Worm (Caenorhabditis elegans) whole organism, young adult: Measurements from ENCODE around the gene Y105C5B.20.

ENCODE experiments used
- B0336.3 ChIP-seq: fragments of 200-800 bp; sonication (Bioruptor generic); IDR thresholded peaks from 2 replicates; pipeline ENCODE4 v1.3.6; 2022; ENCODE audit warnings: missing genetic modification characterization, missing compliant biosample characterization
- C06A6.2 ChIP-seq: fragments of 200-800 bp; sonication (Bioruptor generic); conservative IDR thresholded peaks from 2 replicates; pipeline ENCODE4 v1.3.6; 2022; ENCODE audit warnings: missing genetic modification characterization, missing compliant biosample characterization
- F22D6.2 ChIP-seq: sonication (generic microtip); optimal IDR thresholded peaks from 2 replicates; lab custom pipeline; 2016; ENCODE audit warnings: mild to moderate bottlenecking, missing genetic modification characterization, missing compliant biosample characterization
- F33H1.4 ChIP-seq: fragments of 200-800 bp; sonication (Bioruptor generic); IDR thresholded peaks from 2 replicates; pipeline ENCODE4 v1.3.6; 2022; ENCODE audit warnings: missing genetic modification reagents, missing genetic modification characterization, missing compliant biosample characterization
- F39B2.1 ChIP-seq: fragments of 200-800 bp; sonication (Bioruptor generic); IDR thresholded peaks from 2 replicates; pipeline ENCODE4 v1.3.6; 2022; ENCODE audit warnings: missing genetic modification reagents, missing genetic modification characterization, missing compliant biosample characterization
- F57C9.4 ChIP-seq: sonication (generic microtip); optimal IDR thresholded peaks from 2 replicates; lab custom pipeline; 2017; ENCODE audit warnings: mild to moderate bottlenecking, missing genetic modification characterization, missing compliant biosample characterization
- akir-1 ChIP-seq: fragments of 200-800 bp; sonication (Bioruptor generic); optimal IDR thresholded peaks from 2 replicates; lab custom pipeline; 2018; ENCODE audit warnings: mild to moderate bottlenecking, missing genetic modification characterization, moderate library complexity, missing compliant biosample characterization
- attf-3 ChIP-seq: fragments of 200-800 bp; sonication (Bioruptor generic); conservative IDR thresholded peaks from 2 replicates; pipeline ENCODE4 v1.3.6; 2022; ENCODE audit warnings: missing genetic modification reagents, missing genetic modification characterization, missing compliant biosample characterization
- attf-6 ChIP-seq: fragments of 200-800 bp; sonication (Bioruptor generic); IDR thresholded peaks from 2 replicates; pipeline ENCODE4 v1.3.6; 2022; ENCODE audit warnings: missing genetic modification reagents, missing genetic modification characterization, missing compliant biosample characterization
- bed-2 ChIP-seq: fragments of 200-800 bp; sonication (Bioruptor generic); IDR thresholded peaks from 2 replicates; pipeline ENCODE4 v1.3.6; 2022; ENCODE audit warnings: missing genetic modification reagents, missing genetic modification characterization, missing compliant biosample characterization
- ccch-3 ChIP-seq: fragments of 200-800 bp; sonication (Bioruptor generic); optimal IDR thresholded peaks from 2 replicates; lab custom pipeline; 2018; ENCODE audit warnings: mild to moderate bottlenecking, missing genetic modification characterization, missing compliant biosample characterization
- cebp-1 ChIP-seq, 2 experiments: fragments of 200-800 bp in 1 of 2; sonication (Bioruptor generic) in 1 of 2; sonication (generic microtip) in 1 of 2; IDR thresholded peaks in 1 of 2; optimal IDR thresholded peaks in 1 of 2; 2 replicates each; pipeline versions ENCODE4 v1.3.6 to Lab custom; 2017 to 2022; ENCODE audit warnings: missing compliant biosample characterization in 2 of 2, missing genetic modification characterization in 2 of 2, mild to moderate bottlenecking in 1 of 2, missing genetic modification reagents in 1 of 2, moderate library complexity in 1 of 2
- ceh-100 ChIP-seq: fragments of 200-800 bp; sonication (Bioruptor generic); IDR thresholded peaks from 2 replicates; pipeline ENCODE4 v1.3.6; 2022; ENCODE audit warnings: missing genetic modification reagents, missing genetic modification characterization, missing compliant biosample characterization
- ceh-58 ChIP-seq: fragments of 200-800 bp; sonication (Bioruptor generic); IDR thresholded peaks from 2 replicates; pipeline ENCODE4 v1.3.6; 2022; ENCODE audit warnings: missing genetic modification characterization, missing compliant biosample characterization
- chd-7 ChIP-seq: sonication (generic microtip); optimal IDR thresholded peaks from 2 replicates; lab custom pipeline; 2016; ENCODE audit warnings: mild to moderate bottlenecking, missing genetic modification characterization, moderate library complexity, missing compliant biosample characterization
- egl-18 ChIP-seq: fragments of 200-800 bp; sonication (Bioruptor generic); IDR thresholded peaks from 2 replicates; pipeline ENCODE4 v1.3.6; 2022; ENCODE audit warnings: missing genetic modification reagents, missing genetic modification characterization, missing compliant biosample characterization
- ets-4 ChIP-seq: fragments of 200-800 bp; sonication (Bioruptor generic); optimal IDR thresholded peaks from 2 replicates; lab custom pipeline; 2018; ENCODE audit warnings: mild to moderate bottlenecking, missing genetic modification characterization, missing compliant biosample characterization
- hlh-12 ChIP-seq: sonication (generic microtip); optimal IDR thresholded peaks from 2 replicates; lab custom pipeline; 2016; ENCODE audit warnings: missing genetic modification characterization, missing compliant biosample characterization
- hmg-1.2 ChIP-seq: fragments of 200-800 bp; sonication (Bioruptor generic); IDR thresholded peaks from 2 replicates; pipeline ENCODE4 v1.3.6; 2022; ENCODE audit warnings: missing genetic modification reagents, missing genetic modification characterization, missing compliant biosample characterization
- hmg-20 ChIP-seq: fragments of 200-800 bp; sonication (Bioruptor generic); IDR thresholded peaks from 2 replicates; pipeline ENCODE4 v1.3.6; 2022; ENCODE audit warnings: missing genetic modification reagents, missing genetic modification characterization, missing compliant biosample characterization
- hrde-1 ChIP-seq: sonication (generic microtip); optimal IDR thresholded peaks from 2 replicates; lab custom pipeline; 2016; ENCODE audit warnings: missing genetic modification characterization, mild to moderate bottlenecking, missing compliant biosample characterization, moderate library complexity, missing genotype, missing genetic modification reagents, borderline replicate concordance
- let-526 ChIP-seq: fragments of 200-800 bp; sonication (Bioruptor generic); IDR thresholded peaks from 2 replicates; pipeline ENCODE4 v1.3.6; 2022; ENCODE audit warnings: missing genetic modification reagents, missing genetic modification characterization, missing compliant biosample characterization
- lin-26 ChIP-seq: fragments of 200-800 bp; sonication (Bioruptor generic); IDR thresholded peaks from 2 replicates; pipeline ENCODE4 v1.3.6; 2022; ENCODE audit warnings: missing genetic modification reagents, missing genetic modification characterization, missing compliant biosample characterization
- lsl-1 ChIP-seq: fragments of 200-800 bp; sonication (Bioruptor generic); optimal IDR thresholded peaks from 2 replicates; lab custom pipeline; 2018; ENCODE audit warnings: mild to moderate bottlenecking, missing genetic modification characterization, moderate library complexity, missing compliant biosample characterization
- madf-6 ChIP-seq: fragments of 200-800 bp; sonication (Bioruptor generic); IDR thresholded peaks from 2 replicates; pipeline ENCODE4 v1.3.6; 2022; ENCODE audit warnings: missing genetic modification reagents, missing genetic modification characterization, missing compliant biosample characterization
- mel-28 ChIP-seq: sonication (generic microtip); optimal IDR thresholded peaks from 2 replicates; lab custom pipeline; 2016; ENCODE audit warnings: borderline replicate concordance, mild to moderate bottlenecking, missing genetic modification characterization, missing compliant biosample characterization
- nfya-2 ChIP-seq: fragments of 200-800 bp; sonication (Bioruptor generic); IDR thresholded peaks from 2 replicates; pipeline ENCODE4 v1.3.6; 2022; ENCODE audit warnings: missing genetic modification reagents, missing genetic modification characterization, missing compliant biosample characterization
- nhr-80 ChIP-seq: sonication (generic microtip); optimal IDR thresholded peaks from 2 replicates; lab custom pipeline; 2016; ENCODE audit warnings: missing genetic modification characterization, missing compliant biosample characterization
- pbrm-1 ChIP-seq: fragments of 200-800 bp; sonication (Bioruptor generic); IDR thresholded peaks from 2 replicates; pipeline ENCODE4 v1.3.6; 2022; ENCODE audit warnings: missing genetic modification reagents, missing genetic modification characterization, missing compliant biosample characterization
- rcor-1 ChIP-seq: fragments of 200-800 bp; sonication (Bioruptor generic); IDR thresholded peaks from 2 replicates; pipeline ENCODE4 v1.3.6; 2022; ENCODE audit warnings: missing genetic modification reagents, missing genetic modification characterization, missing compliant biosample characterization
- rpc-1 ChIP-seq, 2 experiments: fragments of 150-350 bp in 1 of 2; sonication (generic microtip) in 1 of 2; optimal IDR thresholded peaks; 2 replicates each; lab custom pipeline; 2014 to 2018; ENCODE audit warnings: missing biosample characterization in 1 of 2, missing genetic modification characterization in 1 of 2, missing genetic modification reagents in 1 of 2, missing genotype in 1 of 2
- sea-2 ChIP-seq: fragments of 200-800 bp; sonication (Bioruptor generic); IDR thresholded peaks from 2 replicates; pipeline ENCODE4 v1.3.6; 2022; ENCODE audit warnings: missing genetic modification characterization, missing compliant biosample characterization
- snpc-1.1 ChIP-seq: sonication (generic microtip); optimal IDR thresholded peaks from 2 replicates; lab custom pipeline; 2017; ENCODE audit warnings: missing genetic modification characterization, mild to moderate bottlenecking, missing compliant biosample characterization, antibody characterized with exemption, moderate library complexity, missing genotype, missing genetic modification reagents; ENCODE audit not compliant: insufficient read depth
- snpc-3.4 ChIP-seq: sonication (generic microtip); optimal IDR thresholded peaks from 2 replicates; lab custom pipeline; 2017; ENCODE audit warnings: missing genetic modification characterization, mild to moderate bottlenecking, missing compliant biosample characterization, antibody characterized with exemption, moderate library complexity, missing genotype, missing genetic modification reagents
- snpc-4 ChIP-seq, 5 experiments: fragments of 150-350 bp in 1 of 5; sonication (generic microtip) in 4 of 5; optimal IDR thresholded peaks; 2 replicates each; lab custom pipeline; 2014 to 2018; ENCODE audit warnings: missing genetic modification characterization in 5 of 5, missing biosample characterization in 3 of 5, antibody characterized with exemption in 2 of 5, mild to moderate bottlenecking in 2 of 5, missing compliant biosample characterization in 2 of 5, missing genotype in 2 of 5, moderate library complexity in 2 of 5, missing genetic modification reagents in 1 of 5
- tbp1 ChIP-seq: fragments of 200-800 bp; sonication (Bioruptor generic); optimal IDR thresholded peaks from 2 replicates; lab custom pipeline; 2018; ENCODE audit warnings: mild to moderate bottlenecking, missing genetic modification characterization, missing compliant biosample characterization
- unc-130 ChIP-seq: sonication (generic microtip); optimal IDR thresholded peaks from 2 replicates; lab custom pipeline; 2016; ENCODE audit warnings: missing genetic modification reagents, missing genetic modification characterization, missing compliant biosample characterization
- zfh-2 ChIP-seq: fragments of 200-800 bp; sonication (Bioruptor generic); conservative IDR thresholded peaks from 2 replicates; pipeline ENCODE4 v1.3.6; 2022; ENCODE audit warnings: missing genetic modification reagents, missing genetic modification characterization, missing compliant biosample characterization
- zim-3 ChIP-seq: sonication (generic microtip); optimal IDR thresholded peaks from 2 replicates; lab custom pipeline; 2017; ENCODE audit warnings: mild to moderate bottlenecking, missing genetic modification characterization, moderate library complexity, missing compliant biosample characterization
- ztf-22 ChIP-seq: fragments of 200-800 bp; sonication (Bioruptor generic); optimal IDR thresholded peaks from 2 replicates; lab custom pipeline; 2018; ENCODE audit warnings: mild to moderate bottlenecking, missing genetic modification characterization, moderate library complexity, missing compliant biosample characterization

Y105C5B.20 gene

ce11 chrIV:15953689-15954088, 40.7 kb downstream of the Y105C5B.20 start:
- TF ChIP-seq unc-130 (GFP tag; lab: Kevin White, UChicago) (no peak), ceh-100 (GFP tag; lab: Robert Waterston, UW) (no peak), snpc-4 (GFP tag; optimal IDR thresholded peaks at IDR 0.05; lab: Kevin White, UChicago) (peak; percentile 20), snpc-4 (tag; optimal IDR thresholded peaks at IDR 0.05; lab: Kevin White, UChicago) (peak in 3 of 4 experiments; percentile 88 to 91 (median 91)), bed-2 (GFP tag; lab: Robert Waterston, UW) (no peak), let-526 (no peak), cebp-1 (GFP tag; IDR thresholded peaks at IDR 0.05; lab: Robert Waterston, UW) (no peak), cebp-1 (tag; optimal IDR thresholded peaks at IDR 0.05; lab: Kevin White, UChicago) (no peak), lsl-1 (GFP tag; lab: Kevin White, UChicago) (no peak), attf-3 (GFP tag; lab: Robert Waterston, UW) (no peak), nfya-2 (GFP tag; lab: Robert Waterston, UW) (no peak), C06A6.2 (GFP tag; lab: Robert Waterston, UW) (no peak), attf-6 (GFP tag; lab: Robert Waterston, UW) (peak; percentile 86), ets-4 (no peak), F39B2.1 (no peak), hlh-12 (tag; lab: Kevin White, UChicago) (no peak), rpc-1 (optimal IDR thresholded peaks at IDR 0.05; lab: Kevin White, UChicago) (no peak), rpc-1 (tag; optimal IDR thresholded peaks at IDR 0.05; lab: Kevin White, UChicago) (peak; percentile 26), F33H1.4 (GFP tag; lab: Robert Waterston, UW) (no peak), ceh-58 (GFP tag; lab: Robert Waterston, UW) (no peak), tbp1 (GFP tag; lab: Kevin White, UChicago) (peak; percentile 20), hrde-1 (tag; lab: Kevin White, UChicago) (no peak), B0336.3 (no peak)

DNA sequence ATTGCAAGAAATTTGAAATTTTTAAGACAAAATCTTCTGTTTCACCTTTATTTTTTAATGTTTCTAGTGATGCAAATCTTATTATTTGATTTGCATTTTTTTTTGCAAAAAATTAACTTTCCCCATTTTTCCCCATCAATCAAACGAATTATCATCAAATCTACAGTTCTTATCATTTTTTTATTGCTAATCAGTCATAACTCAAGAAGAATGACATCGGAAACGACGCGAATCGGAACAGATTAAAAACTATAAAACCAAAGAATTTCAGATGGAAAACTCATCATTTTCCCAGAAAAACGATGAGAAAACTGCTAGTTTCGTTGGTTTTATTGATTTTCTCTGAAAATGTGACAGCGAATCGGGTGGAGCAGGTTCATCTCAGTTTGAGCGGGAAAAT, 42.8 kb downstream of the Y105C5B.20 start, which contains the start of gene Y105C5B.15:
Gene Y105C5B.15, plus strand, starts transcription at position 297 of the 400 bp plus-strand sequence.
- peak; percentile 54 for TF ChIP-seq nhr-80
- TF ChIP-seq ccch-3 (GFP tag; lab: Kevin White, UChicago) = no peak

ce11 chrIV:15950838-15951581, 43.4 kb downstream of the Y105C5B.20 start, which contains the start of gene ifas-3:
TSS of gene ifas-3 (minus strand) at chrIV:15950888.
- no peak for TF ChIP-seq snpc-4 (GFP tag; optimal IDR thresholded peaks at IDR 0.05; lab: Kevin White, UChicago)
- peak in 1 of 4 experiments; percentile 80 for TF ChIP-seq snpc-4 (tag; optimal IDR thresholded peaks at IDR 0.05; lab: Kevin White, UChicago)
- no peak for TF ChIP-seq sea-2 (GFP tag; lab: Robert Waterston, UW)

DNA sequence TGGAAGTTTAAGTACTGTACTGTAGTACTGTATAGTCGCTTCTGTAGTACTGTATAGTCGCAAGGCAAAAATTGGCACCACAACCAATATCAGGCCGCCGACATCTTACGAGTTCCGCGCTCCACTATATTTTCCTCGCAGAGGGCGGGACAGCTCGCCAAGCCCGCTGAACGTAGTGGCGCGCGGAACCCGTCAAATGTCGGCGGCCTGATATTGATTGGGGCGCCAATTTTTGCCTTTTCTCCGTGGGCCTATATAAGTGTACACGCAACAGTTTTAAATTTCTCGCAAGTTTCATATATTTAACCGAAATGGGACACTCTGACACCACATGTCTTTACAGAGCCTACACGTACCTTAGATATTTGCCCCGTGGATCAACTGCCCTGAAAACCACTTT, 44.4 kb downstream of the Y105C5B.20 start:
- TF ChIP-seq madf-6 (GFP tag; lab: Robert Waterston, UW) = peak; percentile 21; the same call in 1 of the 2 replicates
- TF ChIP-seq zfh-2 = peak; percentile 45; the same call in 1 of the 2 replicates
- no peak for TF ChIP-seq zim-3 (tag; lab: Kevin White, UChicago)
- TF ChIP-seq hmg-1.2 = peak; percentile 19; the same call in 1 of the 2 replicates
- peak; percentile 54 for TF ChIP-seq snpc-1.1
- no peak for TF ChIP-seq F22D6.2
- TF ChIP-seq F57C9.4 (tag; lab: Kevin White, UChicago) = no peak
- TF ChIP-seq rcor-1 = peak; percentile 45; the same call in 1 of the 2 replicates
- TF ChIP-seq snpc-3.4 = peak; percentile 21
- no peak for TF ChIP-seq lin-26 (GFP tag; lab: Robert Waterston, UW)
- TF ChIP-seq pbrm-1 = 0 out of 2 replicates have a peak, but pooled peaks have one; percentile 29
- TF ChIP-seq snpc-4 (GFP tag; optimal IDR thresholded peaks at IDR 0.05; lab: Kevin White, UChicago) = peak; percentile 81
- peak; percentile 63 to 97 (median 83) for TF ChIP-seq snpc-4 (tag; optimal IDR thresholded peaks at IDR 0.05; lab: Kevin White, UChicago)
- no peak for TF ChIP-seq akir-1 (GFP tag; lab: Kevin White, UChicago)
- peak; percentile 91 for TF ChIP-seq attf-6 (GFP tag; lab: Robert Waterston, UW)
- TF ChIP-seq ztf-22 = no peak
- no peak for TF ChIP-seq egl-18 (GFP tag; lab: Robert Waterston, UW)
- no peak for TF ChIP-seq chd-7
- TF ChIP-seq hmg-20 (GFP tag; lab: Robert Waterston, UW) = no peak
- TF ChIP-seq mel-28 (tag; lab: Kevin White, UChicago) = no peak
